Worm (Caenorhabditis elegans) whole organism, L4 larva: ENCODE results near the gene Y43F8B.23.

Experiments
- Y48G9A.11 ChIP-seq: fragments of 200-800 bp; sonication (Bioruptor generic); IDR thresholded peaks from 2 replicates; pipeline ENCODE4 v1.3.6; 2022; ENCODE audit warnings: missing genetic modification reagents, missing genetic modification characterization, missing compliant biosample characterization
- aha-1 ChIP-seq: fragments of 150-350 bp; peaks from one replicate; lab custom pipeline; 2014; ENCODE audit warnings: missing biosample characterization, missing genetic modification characterization
- aly-2 ChIP-seq: sonication (generic microtip); optimal IDR thresholded peaks from 2 replicates; lab custom pipeline; 2018; ENCODE audit warnings: missing biosample characterization, missing genetic modification characterization
- arid-1 ChIP-seq: fragments of 200-800 bp; sonication (Bioruptor generic); conservative IDR thresholded peaks from 2 replicates; pipeline ENCODE4 v1.3.6; 2022; ENCODE audit warnings: missing genetic modification reagents, missing genetic modification characterization, missing compliant biosample characterization
- ceh-44 ChIP-seq: fragments of 200-800 bp; sonication (Bioruptor generic); IDR thresholded peaks from 2 replicates; pipeline ENCODE4 v1.3.6; 2022; ENCODE audit warnings: missing genetic modification reagents, missing genetic modification characterization, missing compliant biosample characterization
- ceh-62 ChIP-seq: sonication (generic microtip); optimal IDR thresholded peaks from 2 replicates; lab custom pipeline; 2017; ENCODE audit warnings: missing biosample characterization, missing genetic modification characterization
- ceh-82 ChIP-seq: sonication (generic microtip); optimal IDR thresholded peaks from 2 replicates; lab custom pipeline; 2017; ENCODE audit warnings: missing biosample characterization, missing genetic modification characterization
- ces-1 ChIP-seq: fragments of 150-350 bp; sonication (generic microtip); optimal IDR thresholded peaks from 4 replicates; lab custom pipeline; 2014; ENCODE audit warnings: missing biosample characterization, missing genetic modification reagents, missing genetic modification characterization
- ctbp-1 ChIP-seq: fragments of 200-800 bp; sonication (Bioruptor generic); IDR thresholded peaks from 2 replicates; pipeline ENCODE4 v1.3.6; 2022; ENCODE audit warnings: missing genetic modification reagents, missing genetic modification characterization, missing compliant biosample characterization
- egl-27 ChIP-seq: sonication (generic microtip); optimal IDR thresholded peaks from 3 replicates; lab custom pipeline; 2017; ENCODE audit warnings: missing biosample characterization, missing genetic modification reagents, missing genetic modification characterization
- egl-43 ChIP-seq: fragments of 200-800 bp; sonication (Bioruptor generic); IDR thresholded peaks from 2 replicates; pipeline ENCODE4 v1.3.6; 2022; ENCODE audit warnings: missing genetic modification reagents, missing genetic modification characterization, missing compliant biosample characterization
- fkh-10 ChIP-seq: fragments of 150-350 bp; optimal IDR thresholded peaks from 2 replicates; lab custom pipeline; 2014; ENCODE audit warnings: missing biosample characterization, missing genetic modification reagents, missing genetic modification characterization
- hif-1 ChIP-seq, 2 experiments: sonication (generic microtip); optimal IDR thresholded peaks; 2 replicates each; lab custom pipeline; 2016 to 2017; ENCODE audit warnings: missing compliant biosample characterization in 2 of 2, missing genetic modification characterization in 2 of 2, missing genetic modification reagents in 2 of 2, missing genotype in 2 of 2, mild to moderate bottlenecking in 1 of 2
- hlh-11 ChIP-seq: fragments of 200-800 bp; sonication (Bioruptor generic); optimal IDR thresholded peaks from 2 replicates; lab custom pipeline; 2018; ENCODE audit warnings: mild to moderate bottlenecking, missing genetic modification characterization, missing compliant biosample characterization
- hlh-30 ChIP-seq: sonication (generic microtip); optimal IDR thresholded peaks from 2 replicates; lab custom pipeline; 2017; ENCODE audit warnings: antibody characterized with exemption, mild to moderate bottlenecking, missing genetic modification characterization, missing compliant biosample characterization; ENCODE audit not compliant: insufficient read depth
- lim-7 ChIP-seq: fragments of 200-800 bp; sonication (Bioruptor generic); IDR thresholded peaks from 2 replicates; pipeline ENCODE4 v1.3.6; 2022; ENCODE audit warnings: missing genetic modification characterization, missing compliant biosample characterization
- lin-29 ChIP-seq: fragments of 200-800 bp; sonication (Bioruptor generic); IDR thresholded peaks from 2 replicates; pipeline ENCODE4 v1.3.6; 2022; ENCODE audit warnings: missing genetic modification reagents, missing genetic modification characterization, missing compliant biosample characterization
- lin-38 ChIP-seq: fragments of 200-800 bp; sonication (Bioruptor generic); IDR thresholded peaks from 2 replicates; pipeline ENCODE4 v1.3.6; 2022; ENCODE audit warnings: missing genetic modification reagents, missing genetic modification characterization, missing compliant biosample characterization
- mxl-3 ChIP-seq: fragments of 200-800 bp; sonication (Bioruptor generic); optimal IDR thresholded peaks from 2 replicates; lab custom pipeline; 2018; ENCODE audit warnings: mild to moderate bottlenecking, missing genetic modification characterization, missing compliant biosample characterization
- nhr-111 ChIP-seq: fragments of 200-800 bp; sonication (Bioruptor generic); optimal IDR thresholded peaks from 2 replicates; lab custom pipeline; 2018; ENCODE audit warnings: mild to moderate bottlenecking, missing genetic modification characterization, missing compliant biosample characterization
- nhr-25 ChIP-seq: sonication (generic microtip); optimal IDR thresholded peaks from 2 replicates; lab custom pipeline; 2017; ENCODE audit warnings: missing genetic modification characterization, mild to moderate bottlenecking, missing compliant biosample characterization, antibody characterized with exemption, moderate library complexity, borderline replicate concordance; ENCODE audit not compliant: insufficient read depth
- nhr-41 ChIP-seq: fragments of 200-800 bp; sonication (Bioruptor generic); IDR thresholded peaks from 2 replicates; pipeline ENCODE4 v1.3.6; 2022; ENCODE audit warnings: missing genetic modification reagents, missing genetic modification characterization, missing compliant biosample characterization
- nhr-42 ChIP-seq: fragments of 200-800 bp; sonication (Bioruptor generic); IDR thresholded peaks from 2 replicates; pipeline ENCODE4 v1.3.6; 2022; ENCODE audit warnings: missing genetic modification characterization, missing compliant biosample characterization
- pha-4 ChIP-seq, 2 experiments: fragments of 150-350 bp in 1 of 2; fragments of 200-800 bp in 1 of 2; sonication (Bioruptor generic) in 1 of 2; IDR thresholded peaks in 1 of 2; optimal IDR thresholded peaks in 1 of 2; 2 replicates each; pipeline versions ENCODE4 v1.3.6 to Lab custom; 2014 to 2022; ENCODE audit warnings: missing genetic modification characterization in 2 of 2, missing genetic modification reagents in 2 of 2, missing biosample characterization in 1 of 2, missing compliant biosample characterization in 1 of 2
- php-3 ChIP-seq: fragments of 200-800 bp; sonication (Bioruptor generic); IDR thresholded peaks from 2 replicates; pipeline ENCODE4 v1.3.6; 2022; ENCODE audit warnings: missing genetic modification reagents, missing genetic modification characterization, missing compliant biosample characterization
- pqm-1 ChIP-seq: sonication (generic microtip); optimal IDR thresholded peaks from 2 replicates; lab custom pipeline; 2017; ENCODE audit warnings: missing biosample characterization, missing genetic modification characterization
- set-16 ChIP-seq: fragments of 200-800 bp; sonication (Bioruptor generic); IDR thresholded peaks from 2 replicates; pipeline ENCODE4 v1.3.6; 2022; ENCODE audit warnings: missing genetic modification reagents, missing genetic modification characterization, missing compliant biosample characterization
- snpc-1.2 ChIP-seq: fragments of 200-800 bp; sonication (Bioruptor generic); IDR thresholded peaks from 2 replicates; pipeline ENCODE4 v1.3.6; 2022; ENCODE audit warnings: missing genetic modification reagents, missing genetic modification characterization, missing compliant biosample characterization
- spr-3 ChIP-seq: fragments of 200-800 bp; sonication (Bioruptor generic); optimal IDR thresholded peaks from 2 replicates; lab custom pipeline; 2018; ENCODE audit warnings: mild to moderate bottlenecking, missing genetic modification characterization, missing compliant biosample characterization
- tra-1 ChIP-seq: fragments of 200-800 bp; sonication (Bioruptor generic); IDR thresholded peaks from 2 replicates; pipeline ENCODE4 v1.3.6; 2022; ENCODE audit warnings: missing genetic modification reagents, missing genetic modification characterization, missing compliant biosample characterization
- unc-130 ChIP-seq: sonication (generic microtip); optimal IDR thresholded peaks from 2 replicates; lab custom pipeline; 2016; ENCODE audit warnings: missing genetic modification reagents, missing genetic modification characterization, missing compliant biosample characterization
- unc-62 ChIP-seq, 3 experiments: fragments of 150-350 bp in 1 of 3; sonication (generic microtip); optimal IDR thresholded peaks in 2 of 3; peaks in 1 of 3; 1 replicate in 1 of 3; 2 replicates in 2 of 3; lab custom pipeline; 2014 to 2017; ENCODE audit warnings: missing biosample characterization in 3 of 3, missing genetic modification characterization in 3 of 3, missing genetic modification reagents in 3 of 3, missing genotype in 1 of 3
- zag-1 ChIP-seq: fragments of 150-350 bp; optimal IDR thresholded peaks from 2 replicates; lab custom pipeline; 2014; ENCODE audit warnings: missing biosample characterization, missing genetic modification characterization
- zfp-3 ChIP-seq: fragments of 200-800 bp; sonication (Bioruptor generic); conservative IDR thresholded peaks from 2 replicates; pipeline ENCODE4 v1.3.6; 2022; ENCODE audit warnings: missing genetic modification reagents, missing genetic modification characterization, missing compliant biosample characterization
- zip-2 ChIP-seq: fragments of 150-350 bp; optimal IDR thresholded peaks from 2 replicates; lab custom pipeline; 2014; ENCODE audit warnings: missing biosample characterization, missing genetic modification characterization

The Y43F8B.23 gene

DNA sequence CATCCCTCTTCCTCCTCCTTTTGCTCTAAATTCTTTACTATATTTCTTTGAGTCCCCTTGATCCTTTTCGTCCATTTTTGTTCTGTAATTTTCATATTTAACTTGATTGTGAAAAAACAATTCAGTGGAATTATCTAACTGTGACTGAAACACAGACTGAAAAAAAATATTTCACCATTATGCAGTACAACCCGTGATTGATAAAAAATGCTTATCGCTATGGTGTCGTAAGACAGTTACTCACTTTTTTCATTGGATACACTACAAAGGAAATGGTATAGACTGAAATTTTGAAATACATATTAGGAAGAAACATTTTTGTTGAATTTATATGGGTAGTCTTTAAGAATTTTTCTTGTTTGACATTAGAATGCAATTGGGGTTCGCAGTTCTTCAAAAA lies at the start of gene Y43F8B.23 (continued):
- TF ChIP-seq zip-2 (tag; lab: Kevin White, UChicago), result no peak
- TF ChIP-seq ces-1 (GFP tag; lab: Kevin White, UChicago), result no peak
- no peak for TF ChIP-seq egl-43 (GFP tag; lab: Robert Waterston, UW)
- no peak for TF ChIP-seq nhr-42 (GFP tag; lab: Robert Waterston, UW)
- no peak for TF ChIP-seq tra-1
- TF ChIP-seq php-3, result no peak
- no peak for TF ChIP-seq aha-1 (tag; lab: Kevin White, UChicago)
- no peak for TF ChIP-seq arid-1 (GFP tag; lab: Robert Waterston, UW)
- TF ChIP-seq aly-2 (tag; lab: Kevin White, UChicago), result no peak
- no peak for TF ChIP-seq fkh-10 (GFP tag; lab: Kevin White, UChicago)
- no peak for TF ChIP-seq ceh-44 (GFP tag; lab: Robert Waterston, UW)
- TF ChIP-seq lin-29, result no peak
- TF ChIP-seq ceh-82 (tag; lab: Kevin White, UChicago), result no peak
- no peak for TF ChIP-seq set-16 (GFP tag; lab: Robert Waterston, UW)
- TF ChIP-seq unc-62 (GFP tag; optimal IDR thresholded peaks at IDR 0.05 in 1 of 2; lab: Kevin White, UChicago), result peak in 1 of 2 experiments; percentile 40
- no peak for TF ChIP-seq unc-62 (tag; optimal IDR thresholded peaks at IDR 0.05; lab: Kevin White, UChicago)
- peak; percentile 27 for TF ChIP-seq hlh-30
- TF ChIP-seq snpc-1.2 (GFP tag; lab: Robert Waterston, UW), result no peak
- TF ChIP-seq ctbp-1, result no peak
- TF ChIP-seq nhr-41 (GFP tag; lab: Robert Waterston, UW), result no peak
- TF ChIP-seq hlh-11 (tag; lab: Kevin White, UChicago), result peak; percentile 24

DNA sequence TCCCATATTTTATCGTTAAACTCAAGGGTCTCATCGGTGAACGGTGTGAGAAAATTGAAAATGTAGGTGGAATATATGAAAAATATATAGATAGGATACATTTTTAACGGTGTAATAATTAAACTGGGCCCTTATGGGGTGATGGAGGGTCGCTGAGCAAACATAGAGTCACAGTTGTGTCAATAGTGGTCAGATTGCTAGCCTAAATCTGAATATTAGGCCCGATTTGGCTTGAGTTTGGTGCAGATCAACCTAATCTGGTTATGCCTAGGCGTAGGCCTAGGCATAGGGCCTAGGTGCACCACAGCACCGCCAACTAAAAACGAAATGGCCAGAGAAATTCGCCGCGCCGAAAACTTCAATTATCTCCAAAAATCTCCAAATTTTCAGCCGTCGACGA lies 46.1 kb upstream of the Y43F8B.23 start, which contains the start of gene phy-4:
phy-4 (minus strand) TSS at position 101 of the 400 bp plus-strand sequence.
- no peak for TF ChIP-seq aha-1 (tag; lab: Kevin White, UChicago)
- TF ChIP-seq hif-1 (tag; optimal IDR thresholded peaks at IDR 0.05; lab: Kevin White, UChicago), result no peak
- no peak for TF ChIP-seq nhr-111 (GFP tag; lab: Kevin White, UChicago)
- TF ChIP-seq egl-43 (GFP tag; lab: Robert Waterston, UW), result no peak
- TF ChIP-seq spr-3 (GFP tag; lab: Kevin White, UChicago), result no peak
- no peak for TF ChIP-seq lin-38 (GFP tag; lab: Robert Waterston, UW)
- TF ChIP-seq pqm-1, result no peak
- no peak for TF ChIP-seq ceh-62
- no peak for TF ChIP-seq lim-7 (GFP tag; lab: Robert Waterston, UW)
- no peak for TF ChIP-seq nhr-25 (tag; lab: Kevin White, UChicago)
- TF ChIP-seq pha-4 (GFP tag; IDR thresholded peaks at IDR 0.05; lab: Robert Waterston, UW), result no peak
- TF ChIP-seq pha-4 (tag; optimal IDR thresholded peaks at IDR 0.05; lab: Kevin White, UChicago), result no peak
- TF ChIP-seq tra-1, result no peak
- no peak for TF ChIP-seq mxl-3 (GFP tag; lab: Kevin White, UChicago)
- no peak for TF ChIP-seq unc-130 (GFP tag; lab: Kevin White, UChicago)
- no peak for TF ChIP-seq zfp-3
- TF ChIP-seq egl-27 (tag; lab: Kevin White, UChicago), result no peak
- TF ChIP-seq zag-1, result no peak

DNA sequence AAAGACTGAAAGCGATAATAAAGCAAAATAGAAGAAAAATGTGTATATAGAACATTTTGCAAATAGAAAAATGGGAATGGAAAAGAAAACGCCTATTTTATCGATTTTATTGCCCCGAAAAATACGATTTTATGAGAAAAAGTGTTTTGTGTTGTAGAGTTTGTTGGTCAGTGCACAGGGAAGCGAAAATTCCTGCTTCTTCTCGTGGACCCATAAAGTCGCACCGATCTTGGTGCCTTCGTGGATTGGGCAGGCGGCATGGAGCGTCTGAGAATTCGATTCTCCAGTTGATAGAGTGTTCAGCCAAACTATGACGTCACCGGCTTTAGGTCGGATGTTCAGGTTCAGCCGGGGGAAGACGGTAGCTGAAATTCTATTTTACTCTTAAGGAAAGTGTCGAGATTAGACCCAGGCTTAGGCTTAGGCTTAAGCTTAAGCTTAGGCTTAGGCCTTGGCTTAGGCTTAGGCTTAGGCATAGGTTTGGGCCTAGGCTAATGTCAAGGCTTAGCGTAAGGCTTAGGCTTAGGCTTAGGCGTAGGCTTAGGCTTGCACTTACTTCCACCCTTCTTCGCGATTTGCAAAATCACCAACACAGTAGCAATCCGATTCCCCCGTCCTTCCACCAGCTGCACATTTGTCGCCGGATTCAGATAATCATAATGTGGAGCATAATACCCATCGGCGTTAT lies 45.0 kb upstream of the Y43F8B.23 start, which contains the start of gene Y43F8B.19:
Y43F8B.19 (minus strand) TSS at position 51 of the 688 bp plus-strand sequence.
- TF ChIP-seq nhr-25 (tag; lab: Kevin White, UChicago) (no peak), mxl-3 (GFP tag; lab: Kevin White, UChicago) (no peak), lin-38 (GFP tag; lab: Robert Waterston, UW) (no peak), Y48G9A.11 (GFP tag; lab: Robert Waterston, UW) (no peak)
